Fruit fly (Drosophila melanogaster): ENCODE measurements around the gene CG34012.

The CG34012 gene

DNA sequence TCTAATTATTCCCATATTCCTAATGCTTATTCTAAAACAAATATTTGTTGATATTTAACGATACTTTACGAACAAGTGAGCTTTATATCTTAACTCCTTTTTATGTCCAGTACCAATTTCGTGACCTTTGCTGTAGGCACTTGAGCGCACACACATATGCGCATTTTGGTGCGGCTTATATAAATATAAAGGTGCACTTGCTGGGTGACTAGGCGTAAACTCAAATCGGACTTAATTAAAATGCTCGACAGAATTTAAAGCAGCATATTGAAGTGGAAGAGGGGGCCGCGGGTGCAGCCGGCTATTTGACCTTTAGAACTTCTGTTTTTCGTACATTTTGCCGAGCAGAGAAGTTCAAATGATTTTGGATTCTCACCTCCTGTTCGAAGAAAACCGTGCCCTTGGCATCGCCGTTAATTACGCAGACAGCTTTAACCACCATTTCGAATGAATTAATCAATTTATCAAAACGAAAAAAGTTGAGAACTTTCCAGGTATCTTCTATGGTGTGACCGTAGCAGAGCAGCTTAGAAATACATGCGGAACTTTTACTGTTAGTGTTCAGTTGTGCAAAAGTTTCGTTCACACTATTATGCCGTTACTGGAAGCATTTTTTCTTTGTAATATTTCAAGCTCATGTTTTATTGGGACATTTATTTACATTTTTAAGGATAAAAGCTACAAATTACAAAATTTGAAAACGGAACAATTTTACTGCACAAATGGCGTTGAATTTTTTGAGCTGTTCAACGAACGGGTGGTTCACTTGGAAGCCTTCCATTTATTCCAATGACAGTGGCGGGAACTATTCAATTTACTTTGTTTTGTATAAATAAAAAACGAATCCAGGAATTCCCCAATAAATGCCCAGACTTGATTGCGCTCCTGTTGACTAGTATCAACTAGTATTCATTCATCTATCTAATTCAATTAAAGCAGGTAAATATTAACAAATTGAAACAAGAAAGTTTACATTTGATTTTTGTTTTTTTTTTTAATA is 4.2 kb upstream of the CG34012 start, which contains the start of gene Sod1:
TSS of gene Sod1 (minus strand) at position 543 of the 1,000 bp plus-strand sequence.
- TF ChIP-seq insv (optimal IDR thresholded peaks at IDR 0.05) (no peak), Myc (optimal IDR thresholded peaks at IDR 0.05) (no peak), h (optimal IDR thresholded peaks at IDR 0.05) (no peak), Sin3A (optimal IDR thresholded peaks at IDR 0.05) (no peak), ttk (optimal IDR thresholded peaks at IDR 0.05) (no peak), psq (optimal IDR thresholded peaks at IDR 0.05) (no peak)

DNA sequence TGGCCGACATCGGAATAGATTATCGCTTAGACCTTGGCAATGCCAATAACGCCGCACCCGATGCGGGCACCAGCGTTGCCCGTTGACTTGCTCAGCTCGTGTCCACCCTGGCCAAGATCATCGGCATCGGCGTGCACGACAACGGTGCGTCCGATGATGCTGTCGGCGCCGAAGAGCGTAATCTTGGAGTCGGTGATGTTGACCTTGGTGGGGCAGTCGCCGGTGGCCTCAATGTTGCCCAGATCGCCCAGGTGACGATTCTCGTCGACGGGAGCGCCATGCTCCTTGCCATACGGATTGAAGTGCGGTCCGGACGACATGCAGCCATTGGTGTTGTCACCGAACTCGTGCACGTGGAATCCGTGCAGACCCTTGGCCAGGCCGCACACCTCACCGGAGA is 3.1 kb upstream of the CG34012 start:
- no peak for TF ChIP-seq h (optimal IDR thresholded peaks at IDR 0.05)
- no peak for TF ChIP-seq Sin3A (optimal IDR thresholded peaks at IDR 0.05)
- TF ChIP-seq insv (optimal IDR thresholded peaks at IDR 0.05): no peak
- no peak for TF ChIP-seq psq (optimal IDR thresholded peaks at IDR 0.05)
- no peak for TF ChIP-seq ttk (optimal IDR thresholded peaks at IDR 0.05)
- TF ChIP-seq Myc (optimal IDR thresholded peaks at IDR 0.05): no peak

dm6 chr3L:11107935-11108334 is 1.4 kb downstream of the CG34012 start, which contains the start of gene CG12522:
TSS of gene CG12522 (plus strand) at chr3L:11108235.
- TF ChIP-seq ttk (optimal IDR thresholded peaks at IDR 0.05) (no peak), h (optimal IDR thresholded peaks at IDR 0.05) (no peak), Myc (optimal IDR thresholded peaks at IDR 0.05) (no peak), psq (optimal IDR thresholded peaks at IDR 0.05) (no peak), insv (optimal IDR thresholded peaks at IDR 0.05) (no peak), Sin3A (optimal IDR thresholded peaks at IDR 0.05) (no peak)

DNA sequence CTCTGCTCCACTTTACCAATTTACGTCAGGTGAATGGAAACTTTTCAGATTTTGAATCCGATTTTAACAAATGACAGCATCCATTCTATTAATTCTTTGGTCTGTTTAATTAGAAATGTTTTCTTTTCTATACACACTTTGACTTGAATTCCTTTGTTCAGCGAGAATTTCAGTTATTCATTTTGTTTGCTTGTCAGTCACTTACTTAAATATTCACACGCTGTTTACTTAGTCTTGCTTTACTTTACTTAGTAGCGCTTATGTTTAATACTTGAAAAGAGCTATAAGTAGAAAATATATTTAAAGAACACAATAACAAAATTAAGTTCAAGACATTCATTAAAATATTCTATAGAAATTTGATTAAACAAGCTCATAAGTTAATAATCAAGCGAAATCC is 1.9 kb downstream of the CG34012 start, which contains the start of gene CG32073:
TSS of gene CG32073 (minus strand) at position 151 of the 400 bp plus-strand sequence.
- no peak for TF ChIP-seq psq (optimal IDR thresholded peaks at IDR 0.05)
- TF ChIP-seq h (optimal IDR thresholded peaks at IDR 0.05): no peak
- no peak for TF ChIP-seq Myc (optimal IDR thresholded peaks at IDR 0.05)
- TF ChIP-seq ttk (optimal IDR thresholded peaks at IDR 0.05): no peak
- TF ChIP-seq Sin3A (optimal IDR thresholded peaks at IDR 0.05): no peak
- TF ChIP-seq insv (optimal IDR thresholded peaks at IDR 0.05): no peak

- TF ChIP-seq insv (optimal IDR thresholded peaks at IDR 0.05) (no peak), Sin3A (optimal IDR thresholded peaks at IDR 0.05) (no peak), psq (optimal IDR thresholded peaks at IDR 0.05) (no peak), h (optimal IDR thresholded peaks at IDR 0.05) (no peak)
Observed at dm6 chr3L:11103773-11104172, 5.5 kb downstream of the CG34012 start, which contains the start of gene CG32071. TSS of gene CG32071 (minus strand) at chr3L:11103873.

DNA sequence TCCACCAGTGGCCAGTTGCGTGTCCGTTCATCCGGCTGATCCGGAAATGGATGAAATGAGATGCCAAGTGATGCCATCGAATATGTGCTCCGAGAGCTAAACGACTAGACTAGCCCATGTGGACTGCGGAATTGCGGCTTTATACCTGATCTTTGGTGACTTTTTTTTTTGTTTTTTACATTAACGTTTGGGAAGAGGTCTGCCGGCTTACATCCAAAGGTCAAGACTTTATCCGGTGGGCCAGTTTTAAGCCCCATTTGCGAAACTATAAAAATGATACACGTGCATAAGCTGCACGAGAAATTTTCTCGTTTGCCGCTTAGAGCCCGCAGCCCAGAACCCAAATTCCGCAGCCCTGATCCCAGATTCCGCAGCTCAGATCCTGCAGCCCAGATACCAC is 6.4 kb downstream of the CG34012 start, which contains the start of gene Elo68alpha:
TSS of gene Elo68alpha (minus strand) at position 101 of the 400 bp plus-strand sequence.
- TF ChIP-seq psq (optimal IDR thresholded peaks at IDR 0.05) (no peak), Myc (optimal IDR thresholded peaks at IDR 0.05) (no peak), Sin3A (optimal IDR thresholded peaks at IDR 0.05) (no peak), ttk (optimal IDR thresholded peaks at IDR 0.05) (no peak), h (optimal IDR thresholded peaks at IDR 0.05) (no peak), insv (optimal IDR thresholded peaks at IDR 0.05) (no peak)

dm6 chr3L:11101598-11101997 is 7.7 kb downstream of the CG34012 start, which contains the start of gene Elo68beta:
TSS of gene Elo68beta (minus strand) at chr3L:11101698.
- no peak for TF ChIP-seq psq (optimal IDR thresholded peaks at IDR 0.05)
- TF ChIP-seq ttk (optimal IDR thresholded peaks at IDR 0.05): no peak
- TF ChIP-seq Sin3A (optimal IDR thresholded peaks at IDR 0.05): no peak
- no peak for TF ChIP-seq insv (optimal IDR thresholded peaks at IDR 0.05)
- TF ChIP-seq h (optimal IDR thresholded peaks at IDR 0.05): no peak
- TF ChIP-seq Myc (optimal IDR thresholded peaks at IDR 0.05): no peak

- TF ChIP-seq insv (optimal IDR thresholded peaks at IDR 0.05) (no peak), psq (optimal IDR thresholded peaks at IDR 0.05) (no peak), ttk (optimal IDR thresholded peaks at IDR 0.05) (no peak), Sin3A (optimal IDR thresholded peaks at IDR 0.05) (no peak), Myc (optimal IDR thresholded peaks at IDR 0.05) (no peak)
Observed at dm6 chr3L:11097982-11098663, 11.2 kb downstream of the CG34012 start, which contains the start of the genes Irbp18 and APP-BP1. TSS of gene Irbp18 (minus strand) at chr3L:11098186. TSS of gene APP-BP1 (plus strand) at chr3L:11098412.

dm6 chr3L:11096195-11096908 is 13.0 kb downstream of the CG34012 start, which contains the start of the genes CG46439, Iyd and CG33947:
TSS of gene CG46439 (minus strand) at chr3L:11096245.
TSS of gene Iyd (minus strand) at chr3L:11096245.
TSS of gene CG33947 (plus strand) at chr3L:11096496.
- TF ChIP-seq insv (optimal IDR thresholded peaks at IDR 0.05) (no peak), h (optimal IDR thresholded peaks at IDR 0.05) (no peak), Myc (optimal IDR thresholded peaks at IDR 0.05) (no peak), ttk (optimal IDR thresholded peaks at IDR 0.05) (no peak), psq (optimal IDR thresholded peaks at IDR 0.05) (no peak), Sin3A (optimal IDR thresholded peaks at IDR 0.05) (no peak)

- TF ChIP-seq insv (optimal IDR thresholded peaks at IDR 0.05): no peak
- no peak for TF ChIP-seq psq (optimal IDR thresholded peaks at IDR 0.05)
- no peak for TF ChIP-seq Myc (optimal IDR thresholded peaks at IDR 0.05)
- TF ChIP-seq Sin3A (optimal IDR thresholded peaks at IDR 0.05): no peak
- no peak for TF ChIP-seq h (optimal IDR thresholded peaks at IDR 0.05)
- TF ChIP-seq ttk (optimal IDR thresholded peaks at IDR 0.05): no peak
Observed at dm6 chr3L:11094279-11094678, 15.0 kb downstream of the CG34012 start.

dm6 chr3L:11093046-11093520 is 16.2 kb downstream of the CG34012 start, which contains the start of gene JIL-1:
TSS of gene JIL-1 (minus strand) at chr3L:11093193.
- no peak for TF ChIP-seq insv (optimal IDR thresholded peaks at IDR 0.05)
- TF ChIP-seq Myc (optimal IDR thresholded peaks at IDR 0.05): no peak
- TF ChIP-seq Sin3A (optimal IDR thresholded peaks at IDR 0.05): no peak
- no peak for TF ChIP-seq ttk (optimal IDR thresholded peaks at IDR 0.05)
- TF ChIP-seq psq (optimal IDR thresholded peaks at IDR 0.05): no peak
- TF ChIP-seq h (optimal IDR thresholded peaks at IDR 0.05): no peak
